Worm (Caenorhabditis elegans): Measurements from ENCODE around the gene idpp-5.

ce11 chrX:3797882-3798281 is 5.3 kb upstream of the idpp-5 start, which contains the start of gene abu-10:
- TF ChIP-seq ztf-11 (tag; optimal IDR thresholded peaks at IDR 0.05) (no peak), zag-1 (tag; optimal IDR thresholded peaks at IDR 0.05) (no peak), nfya-1 (tag; optimal IDR thresholded peaks at IDR 0.05; ENCODE audit: insufficient read depth) (no peak), ceh-16 (tag; optimal IDR thresholded peaks at IDR 0.05) (no peak), hmg-11 (tag; optimal IDR thresholded peaks at IDR 0.05) (no peak), ceh-9 (tag; optimal IDR thresholded peaks at IDR 0.05) (no peak), unc-62 (GFP tag; optimal IDR thresholded peaks at IDR 0.05) (no peak), nhr-77 (tag; optimal IDR thresholded peaks at IDR 0.05) (no peak), tbx-2 (tag; optimal IDR thresholded peaks at IDR 0.05) (no peak), pqm-1 (tag; optimal IDR thresholded peaks at IDR 0.05) (no peak), jun-1 (tag; optimal IDR thresholded peaks at IDR 0.05) (no peak)
